Worm (Caenorhabditis elegans) whole organism, L4 larva: Measurements from ENCODE around the gene usp-33.
A peak's percentile ranks its signal among the peaks of the same experiment; 100 is the strongest.

Experiments used
- aha-1 ChIP-seq: fragments of 150-350 bp; peaks from one replicate; lab custom pipeline; 2014; ENCODE audit warnings: missing biosample characterization, missing genetic modification characterization
- aly-2 ChIP-seq: sonication (generic microtip); optimal IDR thresholded peaks from 2 replicates; lab custom pipeline; 2018; ENCODE audit warnings: missing biosample characterization, missing genetic modification characterization
- ceh-28 ChIP-seq: fragments of 150-350 bp; optimal IDR thresholded peaks from 2 replicates; lab custom pipeline; 2014; ENCODE audit warnings: missing biosample characterization, missing genetic modification reagents, missing genetic modification characterization
- ceh-82 ChIP-seq: sonication (generic microtip); optimal IDR thresholded peaks from 2 replicates; lab custom pipeline; 2017; ENCODE audit warnings: missing biosample characterization, missing genetic modification characterization
- fkh-10 ChIP-seq: fragments of 150-350 bp; optimal IDR thresholded peaks from 2 replicates; lab custom pipeline; 2014; ENCODE audit warnings: missing biosample characterization, missing genetic modification reagents, missing genetic modification characterization
- fos-1 ChIP-seq: fragments of 150-350 bp; optimal IDR thresholded peaks from 2 replicates; lab custom pipeline; 2014; ENCODE audit warnings: missing biosample characterization, missing genetic modification characterization
- lsy-2 ChIP-seq, 2 experiments: fragments of 150-350 bp in 1 of 2; sonication (generic microtip) in 1 of 2; optimal IDR thresholded peaks; 2 replicates each; lab custom pipeline; 2014 to 2017; ENCODE audit warnings: missing biosample characterization in 2 of 2, missing genetic modification characterization in 2 of 2
- nhr-10 ChIP-seq: fragments of 150-350 bp; optimal IDR thresholded peaks from 2 replicates; lab custom pipeline; 2014; ENCODE audit warnings: missing biosample characterization, missing genetic modification characterization
- nhr-237 ChIP-seq: sonication (generic microtip); optimal IDR thresholded peaks from 2 replicates; lab custom pipeline; 2017; ENCODE audit warnings: missing biosample characterization, missing genetic modification characterization
- pha-4 ChIP-seq, 2 experiments: fragments of 150-350 bp in 1 of 2; fragments of 200-800 bp in 1 of 2; sonication (Bioruptor generic) in 1 of 2; IDR thresholded peaks in 1 of 2; optimal IDR thresholded peaks in 1 of 2; 2 replicates each; pipeline versions ENCODE4 v1.3.6 to Lab custom; 2014 to 2022; ENCODE audit warnings: missing genetic modification characterization in 2 of 2, missing genetic modification reagents in 2 of 2, missing biosample characterization in 1 of 2, missing compliant biosample characterization in 1 of 2
- pqm-1 ChIP-seq: sonication (generic microtip); optimal IDR thresholded peaks from 2 replicates; lab custom pipeline; 2017; ENCODE audit warnings: missing biosample characterization, missing genetic modification characterization
- skn-1 ChIP-seq: fragments of 150-350 bp; optimal IDR thresholded peaks from 2 replicates; lab custom pipeline; 2014; ENCODE audit warnings: missing biosample characterization, missing genetic modification characterization
- snpc-4 ChIP-seq: fragments of 150-350 bp; optimal IDR thresholded peaks from 2 replicates; lab custom pipeline; 2014; ENCODE audit warnings: missing biosample characterization, missing genetic modification characterization
- zag-1 ChIP-seq: fragments of 150-350 bp; optimal IDR thresholded peaks from 2 replicates; lab custom pipeline; 2014; ENCODE audit warnings: missing biosample characterization, missing genetic modification characterization

ce11 chrX:15559473-15559872 lies 31.7 kb upstream of the usp-33 start:
- no peak for TF ChIP-seq pqm-1 (tag; lab: Kevin White, UChicago)
- no peak for TF ChIP-seq nhr-237 (tag; lab: Kevin White, UChicago)
- TF ChIP-seq aha-1 (tag; lab: Kevin White, UChicago), result peak; percentile 37
- no peak for TF ChIP-seq skn-1 (tag; lab: Kevin White, UChicago)
- no peak for TF ChIP-seq lsy-2 (tag; optimal IDR thresholded peaks at IDR 0.05; lab: Kevin White, UChicago)
- no peak for TF ChIP-seq zag-1
- TF ChIP-seq pha-4 (GFP tag; IDR thresholded peaks at IDR 0.05; lab: Robert Waterston, UW), result no peak
- TF ChIP-seq pha-4 (tag; optimal IDR thresholded peaks at IDR 0.05; lab: Kevin White, UChicago), result no peak
- no peak for TF ChIP-seq ceh-28 (tag; lab: Kevin White, UChicago)
- TF ChIP-seq snpc-4 (tag; lab: Kevin White, UChicago), result no peak
- TF ChIP-seq ceh-82 (tag; lab: Kevin White, UChicago), result no peak
- TF ChIP-seq fos-1, result no peak
- no peak for TF ChIP-seq nhr-10 (tag; lab: Kevin White, UChicago)
- no peak for TF ChIP-seq aly-2
- no peak for TF ChIP-seq fkh-10 (GFP tag; lab: Kevin White, UChicago)
